Fruit fly (Drosophila melanogaster): Measurements from ENCODE around the gene CG1492.
A peak's percentile ranks its signal among the peaks of the same experiment; 100 is the strongest.

The CG1492 gene

DNA sequence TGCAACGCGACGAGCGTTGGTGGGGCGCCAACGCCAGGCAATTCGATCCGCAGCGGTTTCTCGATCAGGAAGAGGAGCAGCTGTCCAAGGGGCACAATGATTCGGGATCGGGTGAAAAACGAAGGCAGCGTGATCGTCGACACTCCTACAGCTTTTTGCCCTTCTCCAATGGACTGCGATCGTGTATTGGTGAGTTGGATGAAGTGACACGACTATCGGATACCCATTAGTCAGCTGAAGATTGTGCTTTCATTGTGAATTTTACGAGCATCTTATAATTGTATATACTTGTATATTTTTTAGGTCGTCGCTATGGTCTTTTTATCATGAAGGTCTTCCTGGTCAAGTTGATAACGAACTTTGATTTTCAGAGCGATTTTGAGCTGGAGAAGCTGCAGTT lies 22.7 kb upstream of the CG1492 start:
- TF ChIP-seq CG15710 (tag; optimal IDR thresholded peaks at IDR 0.05) (no peak), fd96Ca (GFP tag; IDR thresholded peaks at IDR 0.05) (no peak), CG13204 (GFP tag; optimal IDR thresholded peaks at IDR 0.05) (no peak), CG8159 (tag; optimal IDR thresholded peaks at IDR 0.05) (no peak), EcR (GFP tag; optimal IDR thresholded peaks at IDR 0.05) (no peak), CG32121 (GFP tag; IDR thresholded peaks at IDR 0.05) (no peak), Snoo (tag; optimal IDR thresholded peaks at IDR 0.05) (no peak), D1 (tag; optimal IDR thresholded peaks at IDR 0.05) (no peak), CG17806 (tag; optimal IDR thresholded peaks at IDR 0.05) (no peak)

DNA sequence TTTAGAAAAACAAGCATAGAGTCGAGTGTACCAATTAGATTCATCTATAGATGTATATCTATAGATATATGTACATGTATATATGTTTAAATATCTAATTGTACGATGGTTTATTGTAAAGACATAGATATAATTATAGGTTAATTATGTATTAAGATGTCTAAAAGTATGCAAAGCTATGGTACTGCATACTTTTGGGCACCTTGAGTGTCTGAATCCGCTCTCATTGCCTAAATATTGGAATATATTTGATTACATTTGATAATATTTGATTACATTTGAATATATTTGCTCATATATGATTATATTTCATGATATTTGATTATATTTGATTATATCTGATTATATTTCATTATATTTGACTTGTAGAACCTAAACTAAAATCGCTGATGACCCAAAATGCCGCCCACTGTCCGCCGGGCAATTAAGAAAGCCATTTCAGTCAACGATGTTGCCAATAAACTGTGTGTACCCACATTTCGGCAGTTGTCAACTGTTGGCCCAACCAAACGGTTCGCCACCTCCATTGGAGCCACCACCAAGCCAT lies 20.2 kb upstream of the CG1492 start, which contains the start of gene Cyp318a1:
TSS of gene Cyp318a1 (plus strand) at position 497 of the 547 bp plus-strand sequence.
- TF ChIP-seq CG4496 (GFP tag; IDR thresholded peaks at IDR 0.05) (no peak), CG32121 (GFP tag; IDR thresholded peaks at IDR 0.05) (no peak), D1 (tag; optimal IDR thresholded peaks at IDR 0.05) (no peak), CG8301 (tag; optimal IDR thresholded peaks at IDR 0.05) (no peak), CG13204 (GFP tag; optimal IDR thresholded peaks at IDR 0.05) (no peak), CG17806 (tag; optimal IDR thresholded peaks at IDR 0.05) (no peak), rn (GFP tag; IDR thresholded peaks at IDR 0.05) (no peak), CG15710 (tag; optimal IDR thresholded peaks at IDR 0.05) (no peak), CG10348 (GFP tag; IDR thresholded peaks at IDR 0.05) (no peak), CG8159 (tag; optimal IDR thresholded peaks at IDR 0.05) (no peak), gl (tag; optimal IDR thresholded peaks at IDR 0.05) (no peak), CG12605 (GFP tag; IDR thresholded peaks at IDR 0.05) (no peak), fd96Ca (GFP tag; IDR thresholded peaks at IDR 0.05) (no peak), Snoo (tag; optimal IDR thresholded peaks at IDR 0.05) (no peak), CG34367 (tag; optimal IDR thresholded peaks at IDR 0.05) (no peak), EcR (GFP tag; optimal IDR thresholded peaks at IDR 0.05) (no peak), CG14655 (GFP tag; optimal IDR thresholded peaks at IDR 0.05) (no peak), Pif1A (GFP tag; optimal IDR thresholded peaks at IDR 0.05) (no peak), CG9948 (tag; optimal IDR thresholded peaks at IDR 0.05) (no peak)

DNA sequence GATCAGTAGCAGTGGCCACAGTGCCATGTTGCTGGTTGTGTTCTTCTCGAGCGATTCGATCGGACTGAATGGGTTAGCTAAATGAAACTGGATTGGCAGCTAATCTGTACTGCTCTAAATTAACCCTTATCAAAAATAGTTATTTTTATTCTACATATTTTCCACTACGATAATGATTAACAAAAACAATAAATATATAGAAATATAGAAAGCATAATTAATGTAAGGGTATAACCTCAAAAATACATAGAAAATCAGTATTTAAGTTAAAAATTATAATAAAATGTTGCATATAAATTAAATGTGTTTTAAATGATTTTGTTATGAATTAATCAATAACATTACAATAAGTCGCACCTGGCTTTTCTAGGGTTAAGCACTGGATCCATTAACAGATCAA lies 19.4 kb upstream of the CG1492 start, which contains the start of gene Cyp311a1:
TSS of gene Cyp311a1 (minus strand) at position 66 of the 400 bp plus-strand sequence.
- no peak for TF ChIP-seq CG17806 (tag; optimal IDR thresholded peaks at IDR 0.05)
- no peak for TF ChIP-seq Pif1B (GFP tag; optimal IDR thresholded peaks at IDR 0.05)
- no peak for TF ChIP-seq CG14655 (GFP tag; optimal IDR thresholded peaks at IDR 0.05)
- no peak for TF ChIP-seq D1 (tag; optimal IDR thresholded peaks at IDR 0.05)
- TF ChIP-seq CG12605 (GFP tag; IDR thresholded peaks at IDR 0.05): no peak
- TF ChIP-seq CG8301 (tag; optimal IDR thresholded peaks at IDR 0.05): no peak
- TF ChIP-seq Snoo (tag; optimal IDR thresholded peaks at IDR 0.05): no peak
- TF ChIP-seq CG34367 (tag; optimal IDR thresholded peaks at IDR 0.05): no peak
- TF ChIP-seq gl (tag; optimal IDR thresholded peaks at IDR 0.05): no peak
- no peak for TF ChIP-seq CG10348 (GFP tag; IDR thresholded peaks at IDR 0.05)
- TF ChIP-seq rn (GFP tag; IDR thresholded peaks at IDR 0.05): no peak
- TF ChIP-seq Pif1A (GFP tag; optimal IDR thresholded peaks at IDR 0.05): no peak

DNA sequence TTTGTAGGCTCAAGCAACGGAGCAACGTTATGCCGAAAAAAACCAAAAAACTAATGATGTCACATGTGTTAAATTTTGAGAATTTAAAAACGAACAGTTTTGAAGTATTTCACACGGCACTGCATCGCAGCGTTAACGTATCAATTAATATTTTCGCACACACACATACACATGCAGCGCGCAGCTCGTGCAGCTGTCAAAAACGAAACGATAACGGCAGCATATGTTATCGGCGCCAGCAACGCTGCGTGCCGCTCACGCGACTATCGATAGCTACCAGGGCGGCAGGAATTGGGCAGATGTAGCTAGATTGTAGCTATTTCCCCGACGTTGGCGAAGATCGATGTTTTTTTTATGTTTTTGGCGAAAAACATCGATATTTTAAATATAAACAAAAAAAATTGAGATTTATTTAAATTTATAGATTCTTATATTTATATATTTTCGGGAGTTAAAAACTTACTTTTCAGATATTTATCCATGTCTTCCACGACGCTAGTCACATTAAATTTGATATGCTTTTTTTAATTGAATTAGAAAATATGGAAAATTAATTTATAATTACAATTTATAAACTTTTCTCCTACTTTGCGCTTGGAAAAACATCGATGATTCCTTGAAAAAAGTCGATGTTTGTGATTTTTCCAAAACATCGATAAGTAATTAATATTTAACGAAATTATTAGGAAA lies 17.0 kb upstream of the CG1492 start, which contains the start of gene Usp7:
TSS of gene Usp7 (minus strand) at position 208 of the 690 bp plus-strand sequence.
- no peak for TF ChIP-seq Snoo (tag; optimal IDR thresholded peaks at IDR 0.05)
- TF ChIP-seq CG34367 (tag; optimal IDR thresholded peaks at IDR 0.05): no peak
- TF ChIP-seq EcR (GFP tag; optimal IDR thresholded peaks at IDR 0.05): no peak
- peak; percentile 22; the same call in 1 of the 2 replicates for TF ChIP-seq Ets98B (GFP tag; IDR thresholded peaks at IDR 0.05)
- no peak for TF ChIP-seq CG17806 (tag; optimal IDR thresholded peaks at IDR 0.05)
- peak; percentile 63 for TF ChIP-seq CG4496 (GFP tag; IDR thresholded peaks at IDR 0.05)

DNA sequence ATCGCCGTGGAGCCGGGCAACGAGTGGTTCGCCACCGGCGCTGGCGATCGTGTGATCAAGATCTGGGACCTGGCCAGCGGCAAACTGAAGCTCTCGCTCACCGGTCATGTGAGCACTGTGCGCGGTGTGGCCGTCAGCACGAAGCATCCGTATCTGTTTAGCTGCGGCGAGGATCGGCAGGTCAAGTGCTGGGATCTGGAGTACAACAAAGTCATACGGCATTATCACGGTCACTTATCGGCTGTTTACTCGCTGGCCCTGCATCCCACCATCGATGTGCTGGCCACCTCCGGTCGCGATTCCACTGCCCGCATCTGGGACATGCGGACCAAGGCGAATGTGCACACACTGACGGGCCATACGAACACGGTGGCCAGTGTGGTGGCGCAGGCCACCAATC lies 9.7 kb upstream of the CG1492 start:
- TF ChIP-seq CG10348 (GFP tag; IDR thresholded peaks at IDR 0.05): no peak
- TF ChIP-seq CG4496 (GFP tag; IDR thresholded peaks at IDR 0.05): no peak
- TF ChIP-seq CG14655 (GFP tag; optimal IDR thresholded peaks at IDR 0.05): no peak
- no peak for TF ChIP-seq CG32121 (GFP tag; IDR thresholded peaks at IDR 0.05)
- no peak for TF ChIP-seq Pif1B (GFP tag; optimal IDR thresholded peaks at IDR 0.05)

DNA sequence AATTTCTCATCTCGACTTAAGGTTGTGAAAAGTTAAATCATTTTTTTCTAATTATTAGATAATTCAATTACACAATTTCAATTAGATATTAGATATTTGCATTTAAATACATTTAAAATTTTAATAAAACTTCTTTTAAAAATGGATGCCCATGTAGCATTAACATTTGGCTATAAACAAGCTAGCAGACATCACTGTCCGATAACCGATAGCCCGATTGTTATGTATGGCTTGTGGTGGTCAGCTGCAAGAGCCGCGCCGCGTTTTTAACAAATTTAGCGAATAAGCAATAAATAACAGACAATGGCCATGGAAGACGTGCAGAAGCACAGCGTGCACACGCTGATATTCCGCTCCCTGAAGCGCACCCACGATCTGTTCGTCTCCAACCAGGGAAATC lies 8.8 kb upstream of the CG1492 start, which contains the start of gene Tango4:
TSS of gene Tango4 (plus strand) at position 212 of the 400 bp plus-strand sequence.
- TF ChIP-seq Pif1A (GFP tag; optimal IDR thresholded peaks at IDR 0.05): no peak
- no peak for TF ChIP-seq CG4496 (GFP tag; IDR thresholded peaks at IDR 0.05)
- no peak for TF ChIP-seq D1 (tag; optimal IDR thresholded peaks at IDR 0.05)
- no peak for TF ChIP-seq Ets98B (GFP tag; IDR thresholded peaks at IDR 0.05)
- TF ChIP-seq CG32121 (GFP tag; IDR thresholded peaks at IDR 0.05): no peak
- no peak for TF ChIP-seq CG12605 (GFP tag; IDR thresholded peaks at IDR 0.05)
- TF ChIP-seq CG14655 (GFP tag; optimal IDR thresholded peaks at IDR 0.05): no peak
- no peak for TF ChIP-seq gl (tag; optimal IDR thresholded peaks at IDR 0.05)
- TF ChIP-seq CG8159 (tag; optimal IDR thresholded peaks at IDR 0.05): no peak
- TF ChIP-seq CG10348 (GFP tag; IDR thresholded peaks at IDR 0.05): no peak
- no peak for TF ChIP-seq CG15710 (tag; optimal IDR thresholded peaks at IDR 0.05)
- no peak for TF ChIP-seq Pif1B (GFP tag; optimal IDR thresholded peaks at IDR 0.05)
